Worm (Caenorhabditis elegans) whole organism, L4/young adult: ENCODE results near the gene K09H11.9.

Experiments used
- dao-5 ChIP-seq: sonication (generic microtip); optimal IDR thresholded peaks from 2 replicates; lab custom pipeline; 2016; ENCODE audit warnings: missing genotype, missing genetic modification characterization, moderate library complexity, missing compliant biosample characterization
- him-1 ChIP-seq: sonication (generic microtip); optimal IDR thresholded peaks from 2 replicates; lab custom pipeline; 2016; ENCODE audit warnings: missing genotype, missing genetic modification reagents, missing genetic modification characterization, missing compliant biosample characterization

DNA sequence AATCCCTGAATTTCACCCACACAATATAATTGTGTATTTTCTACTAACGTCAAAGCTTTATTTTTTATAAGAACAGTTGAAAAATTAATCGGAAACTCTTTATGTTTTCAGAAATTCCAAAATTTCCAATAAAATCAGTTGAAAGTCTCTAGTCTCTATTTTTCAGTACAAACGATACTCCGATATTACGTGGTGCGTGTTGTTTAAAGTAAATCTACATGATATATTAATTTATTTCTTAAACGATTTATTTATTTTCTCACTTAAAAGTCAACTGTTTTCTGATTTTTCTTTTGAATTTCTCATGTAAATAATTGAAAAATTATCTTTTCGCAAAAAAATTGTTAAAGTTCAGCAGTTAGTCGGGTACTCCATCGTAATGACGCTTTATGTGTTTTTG is 4.2 kb downstream of the K09H11.9 start:
- TF ChIP-seq him-1 (tag; lab: Kevin White, UChicago): no peak
- no peak for TF ChIP-seq dao-5 (tag; lab: Kevin White, UChicago)
